Worm (Caenorhabditis elegans) whole organism, L4 larva: Measurements from ENCODE around the gene F54B11.7.

Experiments used
- F10B5.3 ChIP-seq: sonication (generic microtip); optimal IDR thresholded peaks from 2 replicates; lab custom pipeline; 2016; ENCODE audit warnings: mild to moderate bottlenecking, missing genetic modification characterization, missing compliant biosample characterization
- F44E2.7 ChIP-seq: fragments of 200-800 bp; sonication (Bioruptor generic); IDR thresholded peaks from 2 replicates; pipeline ENCODE4 v2.1.2; 2022; ENCODE audit warnings: missing genetic modification characterization, missing compliant biosample characterization
- T20F7.1 ChIP-seq: fragments of 200-800 bp; sonication (Bioruptor generic); optimal IDR thresholded peaks from 2 replicates; lab custom pipeline; 2018; ENCODE audit warnings: mild to moderate bottlenecking, missing genetic modification characterization, missing compliant biosample characterization
- Y105C5A.15 ChIP-seq: fragments of 200-800 bp; sonication (Bioruptor generic); IDR thresholded peaks from 2 replicates; pipeline ENCODE4 v1.3.6; 2022; ENCODE audit warnings: missing genetic modification characterization, missing compliant biosample characterization
- Y5F2A.4 ChIP-seq: fragments of 200-800 bp; sonication (Bioruptor generic); optimal IDR thresholded peaks from 2 replicates; lab custom pipeline; 2018; ENCODE audit warnings: mild to moderate bottlenecking, missing genetic modification characterization, missing compliant biosample characterization
- aha-1 ChIP-seq: fragments of 150-350 bp; peaks from one replicate; lab custom pipeline; 2014; ENCODE audit warnings: missing biosample characterization, missing genetic modification characterization
- ceh-20 ChIP-seq: fragments of 200-800 bp; sonication (Bioruptor generic); IDR thresholded peaks from 2 replicates; pipeline ENCODE4 v1.3.6; 2022; ENCODE audit warnings: missing genetic modification reagents, missing genetic modification characterization, missing compliant biosample characterization
- ctbp-1 ChIP-seq: fragments of 200-800 bp; sonication (Bioruptor generic); IDR thresholded peaks from 2 replicates; pipeline ENCODE4 v1.3.6; 2022; ENCODE audit warnings: missing genetic modification reagents, missing genetic modification characterization, missing compliant biosample characterization
- daf-16 ChIP-seq, 3 experiments: sonication (generic microtip); optimal IDR thresholded peaks; 2 replicates each; lab custom pipeline; 2016 to 2017; ENCODE audit warnings: missing genetic modification characterization in 3 of 3, missing genetic modification reagents in 3 of 3, mild to moderate bottlenecking in 2 of 3, missing compliant biosample characterization in 2 of 3, missing biosample characterization in 1 of 3, moderate library complexity in 1 of 3
- dpl-1 ChIP-seq: fragments of 150-350 bp; optimal IDR thresholded peaks from 2 replicates; lab custom pipeline; 2014; ENCODE audit warnings: missing biosample characterization, missing genetic modification reagents, missing genetic modification characterization
- duxl-1 ChIP-seq: sonication (generic microtip); optimal IDR thresholded peaks from 2 replicates; lab custom pipeline; 2016; ENCODE audit warnings: mild to moderate bottlenecking, missing genetic modification characterization, moderate library complexity, missing compliant biosample characterization; ENCODE audit not compliant: poor library complexity
- dve-1 ChIP-seq: sonication (generic microtip); optimal IDR thresholded peaks from 2 replicates; lab custom pipeline; 2017; ENCODE audit warnings: antibody characterized with exemption, mild to moderate bottlenecking, missing genetic modification characterization, missing compliant biosample characterization; ENCODE audit not compliant: insufficient read depth
- fos-1 ChIP-seq: fragments of 150-350 bp; optimal IDR thresholded peaks from 2 replicates; lab custom pipeline; 2014; ENCODE audit warnings: missing biosample characterization, missing genetic modification characterization
- hif-1 ChIP-seq, 2 experiments: sonication (generic microtip); optimal IDR thresholded peaks; 2 replicates each; lab custom pipeline; 2016 to 2017; ENCODE audit warnings: missing compliant biosample characterization in 2 of 2, missing genetic modification characterization in 2 of 2, missing genetic modification reagents in 2 of 2, missing genotype in 2 of 2, mild to moderate bottlenecking in 1 of 2
- hlh-11 ChIP-seq: fragments of 200-800 bp; sonication (Bioruptor generic); optimal IDR thresholded peaks from 2 replicates; lab custom pipeline; 2018; ENCODE audit warnings: mild to moderate bottlenecking, missing genetic modification characterization, missing compliant biosample characterization
- hlh-30 ChIP-seq: sonication (generic microtip); optimal IDR thresholded peaks from 2 replicates; lab custom pipeline; 2017; ENCODE audit warnings: antibody characterized with exemption, mild to moderate bottlenecking, missing genetic modification characterization, missing compliant biosample characterization; ENCODE audit not compliant: insufficient read depth
- hmg-1.1 ChIP-seq: fragments of 200-800 bp; sonication (Bioruptor generic); IDR thresholded peaks from 2 replicates; pipeline ENCODE4 v1.3.6; 2022; ENCODE audit warnings: missing genetic modification reagents, missing genetic modification characterization, missing compliant biosample characterization
- lim-7 ChIP-seq: fragments of 200-800 bp; sonication (Bioruptor generic); IDR thresholded peaks from 2 replicates; pipeline ENCODE4 v1.3.6; 2022; ENCODE audit warnings: missing genetic modification characterization, missing compliant biosample characterization
- lin-15B ChIP-seq: fragments of 150-350 bp; sonication (generic microtip); optimal IDR thresholded peaks from 3 replicates; lab custom pipeline; 2014; ENCODE audit warnings: missing biosample characterization, missing genetic modification characterization
- lin-39 ChIP-seq: fragments of 150-350 bp; optimal IDR thresholded peaks from 2 replicates; lab custom pipeline; 2014; ENCODE audit warnings: missing biosample characterization, missing genetic modification reagents, missing genetic modification characterization
- lsy-2 ChIP-seq, 2 experiments: fragments of 150-350 bp in 1 of 2; sonication (generic microtip) in 1 of 2; optimal IDR thresholded peaks; 2 replicates each; lab custom pipeline; 2014 to 2017; ENCODE audit warnings: missing biosample characterization in 2 of 2, missing genetic modification characterization in 2 of 2
- madf-5 ChIP-seq, 2 experiments: fragments of 200-800 bp; sonication (Bioruptor generic); IDR thresholded peaks; 2 replicates each; pipeline ENCODE4 v1.3.6; 2022; ENCODE audit warnings: missing compliant biosample characterization in 2 of 2, missing genetic modification characterization in 2 of 2
- madf-9 ChIP-seq: fragments of 200-800 bp; sonication (Bioruptor generic); conservative IDR thresholded peaks from 2 replicates; pipeline ENCODE4 v1.3.6; 2022; ENCODE audit warnings: missing genetic modification reagents, missing genetic modification characterization, missing compliant biosample characterization
- mdl-1 ChIP-seq, 2 experiments: fragments of 150-350 bp in 1 of 2; sonication (generic microtip) in 1 of 2; optimal IDR thresholded peaks; 2 replicates each; lab custom pipeline; 2014 to 2017; ENCODE audit warnings: missing biosample characterization in 2 of 2, missing genetic modification characterization in 2 of 2
- mdt-29 ChIP-seq: fragments of 200-800 bp; sonication (Bioruptor generic); IDR thresholded peaks from 2 replicates; pipeline ENCODE4 v1.3.6; 2022; ENCODE audit warnings: missing genetic modification reagents, missing genetic modification characterization, missing compliant biosample characterization
- mep-1 ChIP-seq: fragments of 150-350 bp; sonication (generic microtip); optimal IDR thresholded peaks from 3 replicates; lab custom pipeline; 2014; ENCODE audit warnings: missing biosample characterization, missing genetic modification characterization
- mes-2 ChIP-seq: sonication (generic microtip); optimal IDR thresholded peaks from 2 replicates; lab custom pipeline; 2016; ENCODE audit warnings: missing genotype, mild to moderate bottlenecking, missing genetic modification characterization, missing compliant biosample characterization; ENCODE audit not compliant: poor library complexity, severe bottlenecking
- nhr-10 ChIP-seq: fragments of 150-350 bp; optimal IDR thresholded peaks from 2 replicates; lab custom pipeline; 2014; ENCODE audit warnings: missing biosample characterization, missing genetic modification characterization
- nhr-237 ChIP-seq: sonication (generic microtip); optimal IDR thresholded peaks from 2 replicates; lab custom pipeline; 2017; ENCODE audit warnings: missing biosample characterization, missing genetic modification characterization
- nhr-28 ChIP-seq: fragments of 150-350 bp; optimal IDR thresholded peaks from 2 replicates; lab custom pipeline; 2014; ENCODE audit warnings: missing biosample characterization, missing genetic modification characterization
- nhr-41 ChIP-seq: fragments of 200-800 bp; sonication (Bioruptor generic); IDR thresholded peaks from 2 replicates; pipeline ENCODE4 v1.3.6; 2022; ENCODE audit warnings: missing genetic modification reagents, missing genetic modification characterization, missing compliant biosample characterization
- nhr-76 ChIP-seq: fragments of 150-350 bp; optimal IDR thresholded peaks from 2 replicates; lab custom pipeline; 2014; ENCODE audit warnings: missing biosample characterization, missing genetic modification characterization
- pqm-1 ChIP-seq: sonication (generic microtip); optimal IDR thresholded peaks from 2 replicates; lab custom pipeline; 2017; ENCODE audit warnings: missing biosample characterization, missing genetic modification characterization
- rbr-2 ChIP-seq: sonication (generic microtip); optimal IDR thresholded peaks from 2 replicates; lab custom pipeline; 2016; ENCODE audit warnings: missing genotype, missing genetic modification characterization, missing compliant biosample characterization
- sdz-12 ChIP-seq: fragments of 200-800 bp; sonication (Bioruptor generic); optimal IDR thresholded peaks from 2 replicates; lab custom pipeline; 2018; ENCODE audit warnings: mild to moderate bottlenecking, missing genetic modification characterization, missing compliant biosample characterization
- spr-3 ChIP-seq: fragments of 200-800 bp; sonication (Bioruptor generic); optimal IDR thresholded peaks from 2 replicates; lab custom pipeline; 2018; ENCODE audit warnings: mild to moderate bottlenecking, missing genetic modification characterization, missing compliant biosample characterization
- vab-7 ChIP-seq: fragments of 200-800 bp; sonication (Bioruptor generic); IDR thresholded peaks from 2 replicates; pipeline ENCODE4 v1.3.6; 2022; ENCODE audit warnings: missing genetic modification reagents, missing genetic modification characterization, missing compliant biosample characterization
- zip-11 ChIP-seq: fragments of 200-800 bp; sonication (Bioruptor generic); IDR thresholded peaks from 2 replicates; pipeline ENCODE4 v1.3.6; 2022; ENCODE audit warnings: missing genetic modification characterization, missing compliant biosample characterization
- zip-2 ChIP-seq: fragments of 150-350 bp; optimal IDR thresholded peaks from 2 replicates; lab custom pipeline; 2014; ENCODE audit warnings: missing biosample characterization, missing genetic modification characterization
- ztf-7 ChIP-seq: fragments of 150-350 bp; optimal IDR thresholded peaks from 2 replicates; lab custom pipeline; 2014; ENCODE audit warnings: missing biosample characterization, missing genetic modification characterization

Gene F54B11.7

DNA sequence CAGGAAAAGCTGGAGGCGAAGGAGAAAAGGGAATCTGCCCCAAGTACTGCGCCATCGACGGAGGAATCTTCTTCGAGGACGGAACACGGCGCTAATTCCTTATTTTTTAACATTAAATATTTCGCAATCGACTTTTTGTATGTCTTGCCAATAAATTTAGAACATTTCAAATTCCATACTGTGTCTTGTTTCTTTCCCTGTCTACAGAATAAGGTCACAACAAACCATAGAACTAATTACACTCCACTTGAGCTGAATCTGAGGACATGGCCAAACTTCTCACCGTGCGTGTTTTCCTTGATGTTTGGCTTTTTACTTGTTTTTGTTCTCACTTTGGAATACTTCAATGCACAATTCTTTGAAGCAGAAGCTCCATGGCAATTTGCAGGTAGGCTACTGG is 7.9 kb upstream of the F54B11.7 start, which contains the start of gene F54B11.4:
Gene F54B11.4 (plus strand): TSS at position 301 of the 400 bp plus-strand sequence.
- no peak for TF ChIP-seq nhr-10

DNA sequence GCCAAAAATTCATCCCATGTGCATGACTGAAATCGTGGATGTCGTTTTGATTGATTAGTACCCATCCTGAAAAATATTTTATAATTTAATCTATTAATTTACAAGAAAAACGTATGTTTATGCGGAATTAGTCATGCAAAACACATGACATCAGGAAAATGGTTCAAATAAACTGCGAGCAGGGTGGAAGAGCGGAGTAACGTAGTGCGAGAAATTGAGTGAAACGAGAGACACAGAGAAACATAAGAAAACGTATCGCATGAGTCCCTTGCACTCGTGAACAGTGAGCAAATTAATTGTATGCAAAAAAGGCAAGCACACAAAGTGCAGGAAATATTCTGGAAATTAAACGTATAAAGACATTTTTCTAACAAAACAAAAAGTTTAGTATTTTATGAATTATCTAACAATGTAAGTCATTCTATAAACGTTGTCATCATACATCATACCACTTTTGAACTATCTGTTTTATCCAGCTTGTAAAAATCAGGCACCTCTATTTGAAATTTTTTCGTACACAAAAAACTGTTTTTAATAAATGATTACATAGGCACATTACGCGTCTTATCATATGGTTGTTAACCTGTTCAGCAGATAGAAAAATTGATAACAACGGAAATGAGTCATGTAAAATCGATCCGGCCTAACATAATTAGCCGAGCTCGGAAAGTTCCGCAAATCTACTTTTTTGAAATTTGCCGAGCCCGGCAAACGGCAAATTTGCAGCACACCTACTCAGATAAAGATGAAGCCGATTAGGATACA is 4.1 kb upstream of the F54B11.7 start, which contains the start of gene F54B11.5:
Gene F54B11.5 (minus strand): TSS at position 66 of the 765 bp plus-strand sequence.
- TF ChIP-seq lsy-2 (tag; optimal IDR thresholded peaks at IDR 0.05; lab: Kevin White, UChicago) (peak in 1 of 2 experiments; percentile 63), dpl-1 (peak; percentile 34), duxl-1 (tag; lab: Kevin White, UChicago) (no peak), lim-7 (GFP tag; lab: Robert Waterston, UW) (no peak), ctbp-1 (GFP tag; lab: Robert Waterston, UW) (no peak), nhr-41 (no peak), madf-5 (GFP tag; IDR thresholded peaks at IDR 0.05; lab: Robert Waterston, UW) (no peak), nhr-76 (tag; lab: Kevin White, UChicago) (no peak), zip-11 (GFP tag; lab: Robert Waterston, UW) (no peak), mes-2 (peak; percentile 60), hmg-1.1 (GFP tag; lab: Robert Waterston, UW) (peak; percentile 51; the same call in 1 of the 2 replicates), Y5F2A.4 (no peak), mep-1 (tag; lab: Kevin White, UChicago) (peak; percentile 59), daf-16 (GFP tag; optimal IDR thresholded peaks at IDR 0.05; lab: Kevin White, UChicago) (no peak), daf-16 (tag; optimal IDR thresholded peaks at IDR 0.05; lab: Kevin White, UChicago) (peak; percentile 44), dve-1 (tag; lab: Kevin White, UChicago) (peak; percentile 24), hif-1 (tag; optimal IDR thresholded peaks at IDR 0.05; lab: Kevin White, UChicago) (no peak), ztf-7 (tag; lab: Kevin White, UChicago) (no peak), pqm-1 (peak; percentile 37), hlh-30 (peak; percentile 97), nhr-28 (no peak), fos-1 (no peak), madf-9 (GFP tag; lab: Robert Waterston, UW) (no peak), lin-39 (tag; lab: Kevin White, UChicago) (no peak), spr-3 (GFP tag; lab: Kevin White, UChicago) (no peak), F10B5.3 (tag; lab: Kevin White, UChicago) (no peak), hlh-11 (tag; lab: Kevin White, UChicago) (peak; percentile 60), aha-1 (tag; lab: Kevin White, UChicago) (no peak), mdt-29 (no peak), T20F7.1 (peak; percentile 96), rbr-2 (tag; lab: Kevin White, UChicago) (no peak), zip-2 (tag; lab: Kevin White, UChicago) (no peak), F44E2.7 (GFP tag; lab: Robert Waterston, UW) (no peak), mdl-1 (tag; optimal IDR thresholded peaks at IDR 0.05; lab: Kevin White, UChicago) (peak in 1 of 2 experiments; percentile 25), Y105C5A.15 (GFP tag; lab: Robert Waterston, UW) (no peak), nhr-237 (no peak), vab-7 (no peak), lin-15B (no peak), ceh-20 (GFP tag; lab: Robert Waterston, UW) (no peak), sdz-12 (no peak)
